Worm (Caenorhabditis elegans): ENCODE results near the gene ZK1086.2.

DNA sequence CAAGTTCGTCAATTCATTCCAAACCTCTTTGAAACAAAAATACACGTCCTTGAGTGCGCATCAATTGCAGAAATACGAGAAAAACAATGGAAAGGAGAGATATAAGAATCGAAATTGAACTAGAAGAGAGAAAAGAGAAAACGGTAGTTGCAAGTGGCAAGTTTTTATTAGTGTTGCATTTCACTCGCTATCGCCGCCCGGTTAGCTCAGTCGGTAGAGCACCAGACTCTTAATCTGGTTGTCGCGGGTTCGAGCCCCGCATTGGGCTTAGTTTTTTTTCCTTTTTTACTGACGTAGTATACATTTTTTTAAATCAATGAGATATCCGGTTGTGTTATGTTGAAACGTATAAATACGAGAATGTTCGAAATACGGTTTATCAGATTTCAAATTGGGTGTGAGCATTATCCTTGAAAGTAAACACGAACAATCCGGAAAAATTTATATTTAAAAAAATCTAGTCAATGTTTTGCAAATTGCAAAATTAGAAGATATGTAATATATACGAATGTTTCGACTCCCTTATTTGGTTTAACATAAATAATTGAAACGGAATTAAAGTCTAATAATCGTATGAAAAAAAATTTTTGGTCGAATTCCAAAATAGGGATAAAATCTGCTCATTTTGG is 11.9 kb downstream of the ZK1086.2 start:
- TF ChIP-seq lin-15B (tag; optimal IDR thresholded peaks at IDR 0.05): no peak
- no peak for TF ChIP-seq snpc-4 (tag; optimal IDR thresholded peaks at IDR 0.05)
- no peak for TF ChIP-seq zag-1 (tag; optimal IDR thresholded peaks at IDR 0.05)
- no peak for TF ChIP-seq unc-62 (GFP tag; optimal IDR thresholded peaks at IDR 0.05)
- TF ChIP-seq elt-2 (tag; optimal IDR thresholded peaks at IDR 0.05): no peak
- peak; percentile 39 for TF ChIP-seq xbp-1 (tag; optimal IDR thresholded peaks at IDR 0.05)
- TF ChIP-seq lsy-2 (tag; optimal IDR thresholded peaks at IDR 0.05): no peak
- TF ChIP-seq ceh-82 (tag; optimal IDR thresholded peaks at IDR 0.05): no peak
- no peak for TF ChIP-seq mep-1 (tag; optimal IDR thresholded peaks at IDR 0.05)
- peak; percentile 59 for TF ChIP-seq nhr-90 (tag; optimal IDR thresholded peaks at IDR 0.05; ENCODE audit: poor library complexity)
- no peak for TF ChIP-seq nhr-11 (tag; optimal IDR thresholded peaks at IDR 0.05)

Measured in whole organism, L1 larva.